Worm (Caenorhabditis elegans) whole organism, midembryonic: ENCODE results near the gene hizr-1.

ENCODE experiments used
- T22C8.4 ChIP-seq: fragments of 200-800 bp; sonication (Bioruptor generic); IDR thresholded peaks from 2 replicates; pipeline ENCODE4 v1.3.6; 2022; ENCODE audit warnings: missing genetic modification characterization, missing compliant biosample characterization
- cog-1 ChIP-seq: sonication (generic microtip); optimal IDR thresholded peaks from 2 replicates; lab custom pipeline; 2016; ENCODE audit warnings: missing genetic modification characterization, missing compliant biosample characterization
- flt-1 ChIP-seq: fragments of 200-800 bp; sonication (Bioruptor generic); IDR thresholded peaks from 2 replicates; pipeline ENCODE4 v1.3.6; 2022; ENCODE audit warnings: missing genetic modification characterization, missing compliant biosample characterization
- klf-2 ChIP-seq: fragments of 200-800 bp; sonication (Bioruptor generic); conservative IDR thresholded peaks from 2 replicates; pipeline ENCODE4 v1.3.6; 2022; ENCODE audit warnings: missing genetic modification reagents, missing genetic modification characterization, missing compliant biosample characterization
- med-1 ChIP-seq: sonication (generic microtip); optimal IDR thresholded peaks from 2 replicates; lab custom pipeline; 2017; ENCODE audit warnings: missing genetic modification characterization, mild to moderate bottlenecking, missing compliant biosample characterization, antibody characterized with exemption, missing genetic modification reagents; ENCODE audit not compliant: insufficient read depth
- ref-1 ChIP-seq: fragments of 200-800 bp; sonication (Bioruptor generic); conservative IDR thresholded peaks from 2 replicates; pipeline ENCODE4 v1.3.6; 2022; ENCODE audit warnings: missing genetic modification reagents, missing genetic modification characterization, missing compliant biosample characterization
- tab-1 ChIP-seq: fragments of 200-800 bp; sonication (Bioruptor generic); IDR thresholded peaks from 2 replicates; pipeline ENCODE4 v1.3.6; 2022; ENCODE audit warnings: missing genetic modification characterization, missing compliant biosample characterization
- ztf-23 ChIP-seq: fragments of 200-800 bp; sonication (Bioruptor generic); IDR thresholded peaks from 2 replicates; pipeline ENCODE4 v1.3.6; 2022; ENCODE audit warnings: missing genetic modification reagents, missing genetic modification characterization, missing compliant biosample characterization
- ztf-29 ChIP-seq: fragments of 200-800 bp; sonication (Bioruptor generic); IDR thresholded peaks from 2 replicates; pipeline ENCODE4 v1.3.6; 2022; ENCODE audit warnings: missing genetic modification reagents, missing genetic modification characterization, missing compliant biosample characterization

Gene hizr-1

ce11 chrX:11299642-11300307, 18.3 kb upstream of the hizr-1 start, which contains the start of the genes snrp-40.1 and F08G12.3:
TSS of gene snrp-40.1 (minus strand) at chrX:11299784.
TSS of gene F08G12.3 (plus strand) at chrX:11300257.
- no peak for TF ChIP-seq ztf-29 (GFP tag; lab: Robert Waterston, UW)
- TF ChIP-seq flt-1, result peak; percentile 46
- TF ChIP-seq cog-1 (tag; lab: Kevin White, UChicago), result peak; percentile 76
- no peak for TF ChIP-seq ztf-23 (GFP tag; lab: Robert Waterston, UW)

- no peak for TF ChIP-seq med-1 (GFP tag; lab: Kevin White, UChicago)
Observed at ce11 chrX:11305773-11306172, 12.3 kb upstream of the hizr-1 start, which contains the start of gene F08G12.1. TSS of gene F08G12.1 (minus strand) at chrX:11305873.

- TF ChIP-seq ztf-23 (GFP tag; lab: Robert Waterston, UW) (no peak), flt-1 (no peak), cog-1 (tag; lab: Kevin White, UChicago) (no peak), klf-2 (GFP tag; lab: Robert Waterston, UW) (no peak), ref-1 (no peak), tab-1 (GFP tag; lab: Robert Waterston, UW) (no peak), T22C8.4 (no peak), med-1 (GFP tag; lab: Kevin White, UChicago) (no peak), ztf-29 (GFP tag; lab: Robert Waterston, UW) (no peak)
Observed at ce11 chrX:11307056-11307455, 11.0 kb upstream of the hizr-1 start, which contains the start of gene vhl-1. TSS of gene vhl-1 (plus strand) at chrX:11307356.

ce11 chrX:11310285-11310838, 7.7 kb upstream of the hizr-1 start, which contains the start of gene F08G12.5:
TSS of gene F08G12.5 (minus strand) at chrX:11310285.
- no peak for TF ChIP-seq med-1 (GFP tag; lab: Kevin White, UChicago)
- TF ChIP-seq flt-1, result no peak

ce11 chrX:11315392-11315791, 2.7 kb upstream of the hizr-1 start, which contains the start of gene F08G12.11:
TSS of gene F08G12.11 (minus strand) at chrX:11315572.
- TF ChIP-seq flt-1 (no peak), med-1 (GFP tag; lab: Kevin White, UChicago) (no peak), tab-1 (GFP tag; lab: Robert Waterston, UW) (no peak), ref-1 (no peak), cog-1 (tag; lab: Kevin White, UChicago) (no peak), T22C8.4 (no peak), klf-2 (GFP tag; lab: Robert Waterston, UW) (no peak), ztf-23 (GFP tag; lab: Robert Waterston, UW) (no peak), ztf-29 (GFP tag; lab: Robert Waterston, UW) (no peak)

ce11 chrX:11316750-11317149, 1.3 kb upstream of the hizr-1 start, which contains the start of gene nlp-57:
TSS of gene nlp-57 (plus strand) at chrX:11317050.
- TF ChIP-seq ztf-23 (GFP tag; lab: Robert Waterston, UW) (no peak), flt-1 (no peak), cog-1 (tag; lab: Kevin White, UChicago) (no peak), tab-1 (GFP tag; lab: Robert Waterston, UW) (no peak), med-1 (GFP tag; lab: Kevin White, UChicago) (no peak), T22C8.4 (no peak), klf-2 (GFP tag; lab: Robert Waterston, UW) (no peak), ztf-29 (GFP tag; lab: Robert Waterston, UW) (no peak), ref-1 (no peak)

- no peak for TF ChIP-seq ztf-23 (GFP tag; lab: Robert Waterston, UW)
- no peak for TF ChIP-seq tab-1 (GFP tag; lab: Robert Waterston, UW)
- TF ChIP-seq flt-1, result no peak
- no peak for TF ChIP-seq T22C8.4
- no peak for TF ChIP-seq ztf-29 (GFP tag; lab: Robert Waterston, UW)
- TF ChIP-seq klf-2 (GFP tag; lab: Robert Waterston, UW), result no peak
- TF ChIP-seq med-1 (GFP tag; lab: Kevin White, UChicago), result no peak
- TF ChIP-seq cog-1 (tag; lab: Kevin White, UChicago), result no peak
- no peak for TF ChIP-seq ref-1
Observed at ce11 chrX:11323225-11323624, 5.1 kb downstream of the hizr-1 start.

ce11 chrX:11324240-11324639, 6.2 kb downstream of the hizr-1 start, which contains the start of gene asm-2:
TSS of gene asm-2 (minus strand) at chrX:11324251.
- TF ChIP-seq T22C8.4, result no peak
- TF ChIP-seq ref-1, result no peak
- no peak for TF ChIP-seq ztf-23 (GFP tag; lab: Robert Waterston, UW)
- no peak for TF ChIP-seq klf-2 (GFP tag; lab: Robert Waterston, UW)
- TF ChIP-seq med-1 (GFP tag; lab: Kevin White, UChicago), result no peak
- no peak for TF ChIP-seq flt-1
- TF ChIP-seq cog-1 (tag; lab: Kevin White, UChicago), result no peak
- TF ChIP-seq ztf-29 (GFP tag; lab: Robert Waterston, UW), result no peak
- TF ChIP-seq tab-1 (GFP tag; lab: Robert Waterston, UW), result no peak

ce11 chrX:11326827-11327226, 8.7 kb downstream of the hizr-1 start, which contains the start of gene ZK455.5:
TSS of gene ZK455.5 (minus strand) at chrX:11326927.
- TF ChIP-seq ztf-29 (GFP tag; lab: Robert Waterston, UW) (no peak), ref-1 (no peak), T22C8.4 (no peak), med-1 (GFP tag; lab: Kevin White, UChicago) (no peak), ztf-23 (GFP tag; lab: Robert Waterston, UW) (no peak), klf-2 (GFP tag; lab: Robert Waterston, UW) (no peak), tab-1 (GFP tag; lab: Robert Waterston, UW) (no peak), flt-1 (no peak), cog-1 (tag; lab: Kevin White, UChicago) (no peak)
